Fruit fly (Drosophila melanogaster) whole organism, embryonic: ENCODE results near the gene CG15332.

Source experiments
- B-H2 ChIP-seq: fragments of 200-800 bp; sonication (Bioruptor generic); optimal IDR thresholded peaks from 2 replicates; lab custom pipeline; 2018; ENCODE audit warnings: missing biosample characterization, mild to moderate bottlenecking, missing genetic modification characterization
- BEAF-32 ChIP-seq: fragments of 200-800 bp; sonication (Bioruptor generic); optimal IDR thresholded peaks from 3 replicates; lab custom pipeline; 2017; ENCODE audit warnings: missing biosample characterization, missing genetic modification characterization, mild to moderate bottlenecking, moderate library complexity, missing genetic modification reagents
- Blimp-1 ChIP-seq: fragments of 200-800 bp; sonication (Bioruptor generic); optimal IDR thresholded peaks from 3 replicates; lab custom pipeline; 2018; ENCODE audit warnings: missing biosample characterization, missing genetic modification characterization, mild to moderate bottlenecking, moderate library complexity, missing genetic modification reagents
- BtbVII ChIP-seq: fragments of 200-800 bp; sonication (Bioruptor generic); optimal IDR thresholded peaks from 3 replicates; lab custom pipeline; 2017; ENCODE audit warnings: missing biosample characterization, mild to moderate bottlenecking, missing genetic modification characterization
- CG10654 ChIP-seq: fragments of 200-800 bp; sonication (Bioruptor generic); optimal IDR thresholded peaks from 2 replicates; lab custom pipeline; 2016; ENCODE audit warnings: missing biosample characterization, missing genetic modification characterization
- CG11696 ChIP-seq: fragments of 200-800 bp; sonication (Bioruptor generic); IDR thresholded peaks from 2 replicates; pipeline ENCODE4 v1.3.6; 2022; ENCODE audit warnings: missing biosample characterization, missing genetic modification characterization
- CG11723 ChIP-seq: fragments of 200-800 bp; sonication (Bioruptor generic); optimal IDR thresholded peaks from 2 replicates; lab custom pipeline; 2017; ENCODE audit warnings: missing biosample characterization, mild to moderate bottlenecking, missing genetic modification characterization
- CG15696 ChIP-seq: fragments of 200-800 bp; sonication (Bioruptor generic); optimal IDR thresholded peaks from 2 replicates; lab custom pipeline; 2019; ENCODE audit warnings: missing biosample characterization, mild to moderate bottlenecking, missing genetic modification characterization, moderate library complexity
- CG1647 ChIP-seq: fragments of 200-800 bp; sonication (Bioruptor generic); optimal IDR thresholded peaks from 3 replicates; lab custom pipeline; 2016; ENCODE audit warnings: missing biosample characterization, missing genetic modification characterization
- CG16863 ChIP-seq: fragments of 200-800 bp; sonication (Bioruptor generic); optimal IDR thresholded peaks from 3 replicates; lab custom pipeline; 2016; ENCODE audit warnings: missing biosample characterization, missing genetic modification characterization
- CG17802 ChIP-seq: fragments of 200-800 bp; sonication (Bioruptor generic); optimal IDR thresholded peaks from 2 replicates; lab custom pipeline; 2018; ENCODE audit warnings: missing biosample characterization, mild to moderate bottlenecking, missing genetic modification characterization, moderate library complexity
- CG1832 ChIP-seq: fragments of 200-800 bp; sonication (Bioruptor generic); optimal IDR thresholded peaks from 2 replicates; lab custom pipeline; 2017; ENCODE audit warnings: missing biosample characterization, mild to moderate bottlenecking, missing genetic modification characterization, inconsistent platforms
- CG31365 ChIP-seq: fragments of 200-800 bp; sonication (Bioruptor generic); optimal IDR thresholded peaks from 2 replicates; lab custom pipeline; 2018; ENCODE audit warnings: missing biosample characterization, mild to moderate bottlenecking, missing genetic modification characterization
- CG3726 ChIP-seq: fragments of 200-800 bp; sonication (Bioruptor generic); IDR thresholded peaks from 3 replicates; pipeline ENCODE4, ENCODE4 v1.3.6; 2022; ENCODE audit warnings: missing biosample characterization, missing genetic modification characterization
- CG42726 ChIP-seq: fragments of 200-800 bp; sonication (Bioruptor generic); IDR thresholded peaks from 2 replicates; pipeline ENCODE4 v1.3.6; 2022; ENCODE audit warnings: missing biosample characterization, missing genetic modification characterization; ENCODE audit not compliant: partially characterized antibody
- CG5245 ChIP-seq: fragments of 200-800 bp; sonication (Bioruptor generic); optimal IDR thresholded peaks from 3 replicates; lab custom pipeline; 2016; ENCODE audit warnings: missing biosample characterization, missing genetic modification characterization
- CG5953 ChIP-seq: fragments of 200-800 bp; sonication (Bioruptor generic); IDR thresholded peaks from 2 replicates; pipeline ENCODE4 v1.3.6; 2022; ENCODE audit warnings: missing biosample characterization, missing genetic modification characterization
- CG7745 ChIP-seq: fragments of 200-800 bp; sonication (Bioruptor generic); optimal IDR thresholded peaks from 2 replicates; lab custom pipeline; 2018; ENCODE audit warnings: missing biosample characterization, mild to moderate bottlenecking, missing genetic modification characterization, moderate library complexity
- CG7928 ChIP-seq: fragments of 200-800 bp; sonication (Bioruptor generic); optimal IDR thresholded peaks from 2 replicates; lab custom pipeline; 2017; ENCODE audit warnings: missing biosample characterization, mild to moderate bottlenecking, missing genetic modification characterization
- CG8478 ChIP-seq: fragments of >200 bp; optimal IDR thresholded peaks from 2 replicates; lab custom pipeline; 2018
- Elba2 ChIP-seq: fragments of 200-800 bp; sonication (Bioruptor generic); optimal IDR thresholded peaks from 3 replicates; lab custom pipeline; 2016; ENCODE audit warnings: missing biosample characterization, missing genetic modification characterization
- Hr3 ChIP-seq: fragments of 200-800 bp; sonication (Bioruptor generic); optimal IDR thresholded peaks from 3 replicates; lab custom pipeline; 2016; ENCODE audit warnings: missing biosample characterization, missing genetic modification characterization
- Nf-YA ChIP-seq: fragments of 200-800 bp; sonication (Bioruptor generic); IDR thresholded peaks from 2 replicates; pipeline ENCODE4 v1.3.6; 2022; ENCODE audit warnings: missing biosample characterization, missing genetic modification characterization
- Stat92E ChIP-seq, 3 experiments: fragments of >200 bp in 2 of 3; fragments of 200-800 bp in 1 of 3; sonication (Bioruptor generic) in 1 of 3; optimal IDR thresholded peaks; 2 replicates each; lab custom pipeline; 2017 to 2019; ENCODE audit warnings: missing biosample characterization in 3 of 3, missing genetic modification characterization in 3 of 3, mild to moderate bottlenecking in 1 of 3, moderate library complexity in 1 of 3
- Tbp ChIP-seq: fragments of >200 bp; optimal IDR thresholded peaks from 2 replicates; lab custom pipeline; 2018; ENCODE audit warnings: missing biosample characterization, missing genetic modification characterization
- Trl ChIP-seq, 3 experiments: fragments of >200 bp in 2 of 3; fragments of 200-800 bp in 1 of 3; sonication (Bioruptor generic) in 1 of 3; optimal IDR thresholded peaks; 2 replicates in 1 of 3; 3 replicates in 2 of 3; lab custom pipeline; 2016 to 2017; ENCODE audit warnings: missing biosample characterization in 1 of 3, missing genetic modification characterization in 1 of 3
- abd-A ChIP-seq: fragments of 200-800 bp; sonication (Bioruptor generic); optimal IDR thresholded peaks from 3 replicates; lab custom pipeline; 2019; ENCODE audit warnings: missing biosample characterization, mild to moderate bottlenecking, missing genetic modification characterization, moderate library complexity
- bbx ChIP-seq: fragments of 200-800 bp; sonication (Bioruptor generic); IDR thresholded peaks from 2 replicates; pipeline ENCODE4 v1.3.6; 2022; ENCODE audit warnings: missing biosample characterization, missing genetic modification characterization; ENCODE audit not compliant: partially characterized antibody
- br ChIP-seq: fragments of >200 bp; optimal IDR thresholded peaks from 2 replicates; lab custom pipeline; 2017
- da ChIP-seq: fragments of 200-800 bp; sonication (Bioruptor generic); optimal IDR thresholded peaks from 2 replicates; lab custom pipeline; 2016; ENCODE audit warnings: missing biosample characterization, missing genetic modification characterization
- ems ChIP-seq: fragments of 200-800 bp; sonication (Bioruptor generic); optimal IDR thresholded peaks from 3 replicates; lab custom pipeline; 2016; ENCODE audit warnings: missing biosample characterization, missing genetic modification characterization
- gce ChIP-seq: fragments of 200-800 bp; sonication (Bioruptor generic); IDR thresholded peaks from 3 replicates; pipeline ENCODE4 v1.3.6; 2022; ENCODE audit warnings: missing biosample characterization, missing genetic modification characterization
- lbe ChIP-seq: fragments of 200-800 bp; sonication (Bioruptor generic); optimal IDR thresholded peaks from 2 replicates; lab custom pipeline; 2016; ENCODE audit warnings: missing biosample characterization, mild to moderate bottlenecking, missing genetic modification characterization
- otp ChIP-seq: fragments of 200-800 bp; sonication (Bioruptor generic); IDR thresholded peaks from 3 replicates; pipeline ENCODE4, ENCODE4 v1.3.6; 2022; ENCODE audit warnings: missing biosample characterization, missing genetic modification characterization
- pan ChIP-seq, 4 experiments: fragments of >200 bp in 3 of 4; fragments of 200-800 bp in 1 of 4; sonication (Bioruptor generic) in 1 of 4; optimal IDR thresholded peaks in 3 of 4; IDR thresholded peaks in 1 of 4; 2 replicates each; pipeline versions ENCODE4 v1.3.6 to Lab custom; 2017 to 2022; ENCODE audit warnings: missing biosample characterization in 2 of 4, missing genetic modification characterization in 2 of 4, mixed read lengths in 1 of 4
- phol ChIP-seq: fragments of 200-800 bp; sonication (Bioruptor generic); optimal IDR thresholded peaks from 3 replicates; lab custom pipeline; 2018; ENCODE audit warnings: missing biosample characterization, mild to moderate bottlenecking, missing genetic modification characterization, moderate library complexity
- psq ChIP-seq: fragments of 200-800 bp; sonication (Bioruptor generic); optimal IDR thresholded peaks from 2 replicates; lab custom pipeline; 2017; ENCODE audit warnings: missing biosample characterization, missing genetic modification characterization
- sc ChIP-seq, 3 experiments: fragments of >200 bp in 2 of 3; fragments of 200-800 bp in 1 of 3; sonication (Bioruptor generic) in 1 of 3; optimal IDR thresholded peaks; 2 replicates in 2 of 3; 3 replicates in 1 of 3; lab custom pipeline; 2017; ENCODE audit warnings: mild to moderate bottlenecking in 1 of 3, missing biosample characterization in 1 of 3, missing genetic modification characterization in 1 of 3, missing genetic modification reagents in 1 of 3
- slou ChIP-seq: fragments of 200-800 bp; sonication (Bioruptor generic); optimal IDR thresholded peaks from 3 replicates; lab custom pipeline; 2016; ENCODE audit warnings: missing biosample characterization, missing genetic modification characterization
- slp2 ChIP-seq: fragments of 200-800 bp; sonication (Bioruptor generic); optimal IDR thresholded peaks from 2 replicates; lab custom pipeline; 2016; ENCODE audit warnings: missing biosample characterization, missing genetic modification characterization
- sna ChIP-seq: fragments of 200-800 bp; sonication (Bioruptor generic); IDR thresholded peaks from 2 replicates; pipeline ENCODE4 v1.3.6; 2022; ENCODE audit warnings: missing biosample characterization, missing genetic modification characterization; ENCODE audit not compliant: partially characterized antibody
- sqz ChIP-seq: fragments of 200-800 bp; sonication (Bioruptor generic); optimal IDR thresholded peaks from 3 replicates; lab custom pipeline; 2018; ENCODE audit warnings: missing biosample characterization, mild to moderate bottlenecking, missing genetic modification characterization
- tgo ChIP-seq: fragments of 200-800 bp; sonication (Bioruptor generic); IDR thresholded peaks from 3 replicates; pipeline ENCODE4 v1.3.6; 2022; ENCODE audit warnings: missing biosample characterization, missing genetic modification characterization
- tio ChIP-seq: fragments of 200-800 bp; sonication (Bioruptor generic); optimal IDR thresholded peaks from 2 replicates; lab custom pipeline; 2017; ENCODE audit warnings: missing biosample characterization, missing genetic modification characterization, inconsistent platforms
- trem ChIP-seq: fragments of 200-800 bp; optimal IDR thresholded peaks from 3 replicates; lab custom pipeline; 2019; ENCODE audit warnings: missing biosample characterization, mild to moderate bottlenecking, missing genetic modification characterization, moderate library complexity
- unc-4 ChIP-seq: fragments of 200-800 bp; sonication (Bioruptor generic); IDR thresholded peaks from 2 replicates; pipeline ENCODE4 v1.3.6; 2022; ENCODE audit warnings: missing biosample characterization, missing genetic modification characterization; ENCODE audit not compliant: partially characterized antibody

The CG15332 gene

DNA sequence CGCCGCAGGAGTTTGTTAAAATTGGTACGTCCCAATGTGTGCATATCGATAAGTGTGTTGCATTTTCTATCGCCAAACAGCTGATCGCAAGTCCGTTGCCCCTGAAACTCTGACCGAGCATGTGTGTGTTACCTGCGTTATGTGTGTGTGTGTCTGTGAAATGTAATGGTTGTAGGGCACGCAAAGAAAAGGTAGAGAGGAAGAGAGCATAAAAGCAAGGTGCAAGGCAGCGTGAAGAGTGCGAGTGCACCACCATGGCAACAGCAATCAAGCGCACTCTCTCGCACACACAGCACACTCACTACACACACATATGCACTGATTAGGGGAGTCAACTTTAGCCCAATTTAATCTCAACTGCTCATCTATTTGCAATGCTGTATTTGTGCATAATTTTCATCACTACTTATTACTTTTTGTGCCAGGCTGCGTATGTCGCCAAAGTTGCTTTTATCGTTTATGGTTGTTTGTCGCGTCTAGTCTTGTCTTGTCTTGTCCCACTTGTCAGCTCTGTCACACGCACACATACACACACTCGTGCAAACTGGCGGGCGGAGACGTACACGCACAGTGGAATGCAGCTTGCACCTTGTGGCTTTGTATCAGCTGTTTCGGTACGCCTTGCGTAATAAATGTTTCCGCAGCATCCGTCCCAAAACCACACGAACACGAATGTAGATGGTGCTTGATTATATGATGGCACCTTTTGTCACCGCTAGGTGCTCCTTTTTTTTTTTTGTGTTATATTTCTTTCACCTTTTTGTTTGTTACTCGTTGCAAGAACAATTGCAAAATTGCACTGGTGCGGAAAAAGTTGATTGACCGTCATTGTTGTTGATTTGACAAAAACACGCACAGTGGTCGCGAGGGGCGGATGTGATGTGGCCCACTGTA, 18.0 kb downstream of the CG15332 start (continued):
- TF ChIP-seq Nf-YA (peak; percentile 20; the same call in 1 of the 2 replicates), CG7928 (no peak), ems (GFP tag; lab: Kevin White, UChicago) (peak; percentile 74), CG5953 (no peak), Tbp (GFP tag; lab: Kevin White, UChicago) (no peak), B-H2 (GFP tag; lab: Kevin White, UChicago) (no peak), abd-A (tag; lab: Kevin White, UChicago) (no peak), psq (GFP tag; lab: Kevin White, UChicago) (peak; percentile 35), lbe (GFP tag; lab: Kevin White, UChicago) (no peak), CG31365 (tag; lab: Kevin White, UChicago) (peak; percentile 2), CG1832 (GFP tag; lab: Kevin White, UChicago) (peak; percentile 55), tio (peak; percentile 82), CG3726 (GFP tag; lab: Robert Waterston, UW) (peak; percentile 70; the same call in 1 of the 3 replicates), sc (optimal IDR thresholded peaks at IDR 0.05; lab: Kevin White, UChicago) (no peak), sc (GFP tag; optimal IDR thresholded peaks at IDR 0.05; lab: Kevin White, UChicago) (peak; percentile 88), unc-4 (no peak), gce (GFP tag; lab: Robert Waterston, UW) (0 out of 3 replicates have a peak, but pooled peaks have one; percentile 43), pan (optimal IDR thresholded peaks at IDR 0.05; lab: Kevin White, UChicago) (no peak), pan (GFP tag; optimal IDR thresholded peaks at IDR 0.05 in 1 of 2, IDR thresholded peaks at IDR 0.05 in 1 of 2) (peak in 1 of 2 experiments; percentile 64), CG42726 (GFP tag; lab: Robert Waterston, UW) (no peak), slou (GFP tag; lab: Kevin White, UChicago) (no peak), BtbVII (GFP tag; lab: Kevin White, UChicago) (peak; percentile 60), bbx (GFP tag; lab: Robert Waterston, UW) (no peak), CG8478 (peak; percentile 98), sqz (peak; percentile 82), trem (peak; percentile 58), slp2 (peak; percentile 89), tgo (GFP tag; lab: Robert Waterston, UW) (peak; percentile 66; the same call in 2 of the 3 replicates), Hr3 (GFP tag; lab: Kevin White, UChicago) (peak; percentile 80), phol (tag; lab: Kevin White, UChicago) (peak; percentile 92), CG11723 (GFP tag; lab: Kevin White, UChicago) (peak; percentile 73), CG10654 (peak; percentile 72), sna (GFP tag; lab: Robert Waterston, UW) (no peak), CG11696 (0 out of 2 replicates have a peak, but pooled peaks have one; percentile 29), br (lab: Kevin White, UChicago) (no peak), CG17802 (peak; percentile 60), BEAF-32 (GFP tag; lab: Kevin White, UChicago) (peak; percentile 12), Trl (optimal IDR thresholded peaks at IDR 0.05; lab: Kevin White, UChicago) (peak in 1 of 2 experiments; percentile 61), Trl (GFP tag; optimal IDR thresholded peaks at IDR 0.05; lab: Kevin White, UChicago) (peak; percentile 76), CG15696 (tag; lab: Kevin White, UChicago) (peak; percentile 70), CG7745 (tag; lab: Kevin White, UChicago) (no peak), CG16863 (peak; percentile 89), Blimp-1 (GFP tag; lab: Kevin White, UChicago) (peak; percentile 77), CG1647 (GFP tag; lab: Kevin White, UChicago) (peak; percentile 16), Elba2 (GFP tag; lab: Kevin White, UChicago) (no peak), Stat92E (GFP tag; optimal IDR thresholded peaks at IDR 0.05; lab: Kevin White, UChicago) (peak in 1 of 3 experiments; percentile 4), da (peak; percentile 88), otp (peak; percentile 68; the same call in 2 of the 3 replicates), CG5245 (GFP tag; lab: Kevin White, UChicago) (peak; percentile 61)
